Fruit fly (Drosophila melanogaster): ENCODE results near the gene agt.
A peak's percentile ranks its signal among the peaks of the same experiment; 100 is the strongest.

The agt gene

DNA sequence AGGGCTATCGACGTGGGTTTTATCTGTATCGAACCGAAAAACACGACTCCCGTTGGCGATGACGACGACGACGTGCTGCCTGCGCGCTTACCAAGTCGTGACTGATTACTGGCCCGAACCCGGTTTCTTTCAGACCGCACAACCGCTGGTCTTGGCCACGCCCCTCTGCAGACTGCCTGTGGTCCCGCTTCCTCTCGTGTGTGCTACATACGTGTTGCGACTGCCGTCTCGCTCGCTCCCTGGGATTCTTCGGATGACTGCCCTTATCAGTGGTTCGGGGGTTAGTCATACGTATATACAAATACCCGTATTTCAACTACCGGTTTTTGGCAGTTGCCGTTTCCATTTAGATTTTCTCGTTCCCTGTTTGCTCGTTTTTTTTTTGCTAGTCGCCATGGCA, 18.6 kb upstream of the agt start, which contains the start of gene lab (continued):
- TF ChIP-seq ab (GFP tag; optimal IDR thresholded peaks at IDR 0.05) (no peak), CG4617 (GFP tag; optimal IDR thresholded peaks at IDR 0.05; ENCODE audit: borderline replicate concordance) (no peak), CG15514 (GFP tag; optimal IDR thresholded peaks at IDR 0.05) (no peak), B-H2 (GFP tag; optimal IDR thresholded peaks at IDR 0.05) (no peak), sisA (GFP tag; IDR thresholded peaks at IDR 0.05) (no peak), psq (GFP tag; optimal IDR thresholded peaks at IDR 0.05) (no peak), NK7.1 (GFP tag; optimal IDR thresholded peaks at IDR 0.05) (no peak), gt (GFP tag; IDR thresholded peaks at IDR 0.05) (no peak), HmgZ (tag; optimal IDR thresholded peaks at IDR 0.05) (peak; percentile 40), CG16815 (GFP tag; optimal IDR thresholded peaks at IDR 0.05) (no peak), mam (GFP tag; optimal IDR thresholded peaks at IDR 0.05) (no peak), CG12219 (GFP tag; optimal IDR thresholded peaks at IDR 0.05) (no peak), CG30403 (GFP tag; optimal IDR thresholded peaks at IDR 0.05) (no peak), CG12942 (GFP tag; optimal IDR thresholded peaks at IDR 0.05) (no peak), CG17385 (GFP tag; optimal IDR thresholded peaks at IDR 0.05) (no peak), HHEX (GFP tag; optimal IDR thresholded peaks at IDR 0.05) (no peak), oc (tag; optimal IDR thresholded peaks at IDR 0.05) (peak; percentile 24), wor (GFP tag; IDR thresholded peaks at IDR 0.05) (no peak), CG13296 (GFP tag; optimal IDR thresholded peaks at IDR 0.05) (no peak), CG11456 (GFP tag; IDR thresholded peaks at IDR 0.05) (no peak), CG33557 (GFP tag; optimal IDR thresholded peaks at IDR 0.05) (no peak), zen2 (GFP tag; IDR thresholded peaks at IDR 0.05; ENCODE audit: partially characterized antibody) (no peak), Xbp1 (GFP tag; optimal IDR thresholded peaks at IDR 0.05) (no peak), tup (GFP tag; optimal IDR thresholded peaks at IDR 0.05) (no peak), CG10462 (GFP tag; optimal IDR thresholded peaks at IDR 0.05) (no peak), CG12659 (GFP tag; optimal IDR thresholded peaks at IDR 0.05) (no peak), NFAT (GFP tag; IDR thresholded peaks at IDR 0.05) (no peak), ham (GFP tag; IDR thresholded peaks at IDR 0.05) (no peak), CG8281 (tag; optimal IDR thresholded peaks at IDR 0.05) (no peak), CG14050 (GFP tag; IDR thresholded peaks at IDR 0.05) (no peak), CG1647 (GFP tag; optimal IDR thresholded peaks at IDR 0.05) (no peak), repo (GFP tag; optimal IDR thresholded peaks at IDR 0.05) (no peak), ssp (GFP tag; IDR thresholded peaks at IDR 0.05) (no peak), CG12299 (tag; optimal IDR thresholded peaks at IDR 0.05) (no peak), CG7786 (GFP tag; optimal IDR thresholded peaks at IDR 0.05) (no peak), CG9876 (GFP tag; optimal IDR thresholded peaks at IDR 0.05) (no peak), ems (GFP tag; optimal IDR thresholded peaks at IDR 0.05) (no peak), CG4424 (GFP tag; optimal IDR thresholded peaks at IDR 0.05) (no peak), CG6765 (GFP tag; optimal IDR thresholded peaks at IDR 0.05) (no peak), exex (tag; optimal IDR thresholded peaks at IDR 0.05) (no peak), Sry-δ (GFP tag; optimal IDR thresholded peaks at IDR 0.05) (no peak), Six4 (GFP tag; optimal IDR thresholded peaks at IDR 0.05) (no peak), pum (GFP tag; optimal IDR thresholded peaks at IDR 0.05) (no peak), Bdp1 (GFP tag; optimal IDR thresholded peaks at IDR 0.05) (no peak), Tbp (GFP tag; optimal IDR thresholded peaks at IDR 0.05) (no peak), gcm2 (GFP tag; optimal IDR thresholded peaks at IDR 0.05) (no peak), mirr (GFP tag; optimal IDR thresholded peaks at IDR 0.05) (no peak), phol (tag; optimal IDR thresholded peaks at IDR 0.05) (no peak), Bteb2 (GFP tag; optimal IDR thresholded peaks at IDR 0.05) (no peak), jumu (GFP tag; optimal IDR thresholded peaks at IDR 0.05) (no peak), CG6272 (GFP tag; IDR thresholded peaks at IDR 0.05) (no peak), CG17912 (GFP tag; optimal IDR thresholded peaks at IDR 0.05) (no peak), ro (GFP tag; IDR thresholded peaks at IDR 0.05) (no peak)

All from whole organism, embryonic.